Fruit fly (Drosophila melanogaster): Measurements from ENCODE around the gene CheB93a.
A peak's percentile ranks its signal among the peaks of the same experiment; 100 is the strongest.

CheB93a gene

DNA sequence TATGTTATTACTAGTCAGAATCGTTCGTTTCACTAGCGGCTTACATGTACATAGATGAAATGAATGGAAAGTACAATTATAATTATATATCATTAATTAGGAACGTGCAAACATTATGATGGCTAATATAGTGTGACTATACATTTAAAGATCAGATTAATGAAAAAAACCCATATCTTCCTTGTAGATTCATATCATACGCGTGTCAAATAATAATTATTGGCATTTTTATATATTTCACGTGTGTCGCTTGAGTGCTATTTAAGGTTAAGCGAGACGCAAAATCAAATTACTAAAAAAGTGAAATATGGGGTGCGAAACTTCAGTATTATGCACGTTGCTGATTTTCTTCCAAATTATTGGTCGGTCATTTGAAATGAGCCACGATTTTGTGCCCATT, at the start of gene CheB93a:
CheB93a (plus strand) TSS at position 301 of the 400 bp plus-strand sequence.
- TF ChIP-seq Dll (optimal IDR thresholded peaks at IDR 0.05), result no peak
- no peak for TF ChIP-seq psq (optimal IDR thresholded peaks at IDR 0.05)
- TF ChIP-seq CG8478 (optimal IDR thresholded peaks at IDR 0.05), result no peak
- no peak for TF ChIP-seq usp (GFP tag; optimal IDR thresholded peaks at IDR 0.05)
- no peak for TF ChIP-seq pan (optimal IDR thresholded peaks at IDR 0.05)
- TF ChIP-seq EcR (GFP tag; optimal IDR thresholded peaks at IDR 0.05), result no peak

DNA sequence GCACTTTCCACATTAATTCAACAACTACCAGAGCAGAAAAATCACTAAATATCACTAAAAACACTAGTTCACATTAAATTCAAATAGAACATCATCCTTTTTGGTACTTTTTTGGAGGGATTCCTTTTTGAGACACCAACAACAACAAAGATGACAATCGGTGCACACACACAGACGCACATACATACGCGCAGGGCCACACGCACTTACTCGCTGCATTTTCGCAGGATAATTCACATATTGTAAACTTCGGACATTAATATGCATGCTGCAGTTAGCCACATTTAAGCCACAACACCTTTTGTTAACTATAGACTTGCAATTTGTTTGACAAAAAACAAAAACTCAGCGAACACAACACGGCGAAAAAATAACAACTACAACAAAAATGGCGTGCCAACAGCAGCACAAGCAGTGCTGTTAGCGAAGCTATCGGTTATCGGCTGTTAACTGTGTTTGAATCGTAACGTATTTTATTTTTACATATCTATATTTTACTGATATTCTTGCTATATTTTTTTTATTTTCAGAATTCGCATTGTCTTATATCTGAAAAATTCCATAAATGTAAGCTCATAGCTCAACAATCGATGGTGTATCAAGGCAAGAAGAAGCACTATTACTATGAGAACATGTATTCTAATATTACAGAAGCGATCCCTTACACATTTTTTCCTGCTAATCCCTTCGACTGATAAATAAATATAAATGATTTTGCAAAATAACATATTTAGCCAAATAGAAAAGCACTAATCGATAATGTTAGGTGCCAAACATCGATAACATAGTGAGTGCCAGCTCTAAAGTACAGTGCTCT, 47.7 kb upstream of the CheB93a start:
- TF ChIP-seq psq (optimal IDR thresholded peaks at IDR 0.05), result no peak
- no peak for TF ChIP-seq EcR (GFP tag; optimal IDR thresholded peaks at IDR 0.05)
- TF ChIP-seq CG8478 (optimal IDR thresholded peaks at IDR 0.05), result no peak
- TF ChIP-seq Dll (optimal IDR thresholded peaks at IDR 0.05), result no peak
- no peak for TF ChIP-seq usp (GFP tag; optimal IDR thresholded peaks at IDR 0.05)
- no peak for TF ChIP-seq pan (optimal IDR thresholded peaks at IDR 0.05)

- no peak for TF ChIP-seq CG8478 (optimal IDR thresholded peaks at IDR 0.05)
- TF ChIP-seq pan (optimal IDR thresholded peaks at IDR 0.05), result no peak
- TF ChIP-seq psq (optimal IDR thresholded peaks at IDR 0.05), result no peak
- TF ChIP-seq usp (GFP tag; optimal IDR thresholded peaks at IDR 0.05), result no peak
- TF ChIP-seq Dll (optimal IDR thresholded peaks at IDR 0.05), result no peak
- TF ChIP-seq EcR (GFP tag; optimal IDR thresholded peaks at IDR 0.05), result no peak
Observed at dm6 chr3R:21360192-21360535, 47.1 kb upstream of the CheB93a start.

DNA sequence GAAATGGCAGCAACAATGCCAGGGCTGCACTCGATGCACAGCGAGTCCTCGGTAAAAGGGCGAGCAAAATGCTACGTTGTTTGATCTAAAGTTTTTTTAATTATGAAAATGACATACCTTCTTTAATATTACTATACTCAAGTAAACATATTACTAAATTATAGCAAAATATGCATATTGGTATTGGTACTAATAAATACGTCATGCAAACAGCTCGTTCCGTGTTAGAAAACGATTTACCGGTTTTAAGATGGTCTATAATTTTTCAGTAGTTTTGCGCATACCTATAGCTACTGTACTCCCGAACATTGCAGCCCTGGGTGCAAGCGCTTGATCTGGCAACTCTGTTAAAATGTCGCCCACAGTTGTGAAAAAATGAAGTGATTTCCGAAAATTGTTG, 42.0 kb upstream of the CheB93a start:
- TF ChIP-seq Dll (optimal IDR thresholded peaks at IDR 0.05), result no peak
- no peak for TF ChIP-seq pan (optimal IDR thresholded peaks at IDR 0.05)
- no peak for TF ChIP-seq CG8478 (optimal IDR thresholded peaks at IDR 0.05)
- no peak for TF ChIP-seq usp (GFP tag; optimal IDR thresholded peaks at IDR 0.05)
- TF ChIP-seq EcR (GFP tag; optimal IDR thresholded peaks at IDR 0.05), result no peak
- TF ChIP-seq psq (optimal IDR thresholded peaks at IDR 0.05), result no peak

dm6 chr3R:21368444-21368843, 38.8 kb upstream of the CheB93a start:
- TF ChIP-seq usp (GFP tag; optimal IDR thresholded peaks at IDR 0.05), result no peak
- TF ChIP-seq Dll (optimal IDR thresholded peaks at IDR 0.05), result no peak
- TF ChIP-seq CG8478 (optimal IDR thresholded peaks at IDR 0.05), result no peak
- no peak for TF ChIP-seq pan (optimal IDR thresholded peaks at IDR 0.05)
- TF ChIP-seq psq (optimal IDR thresholded peaks at IDR 0.05), result no peak

DNA sequence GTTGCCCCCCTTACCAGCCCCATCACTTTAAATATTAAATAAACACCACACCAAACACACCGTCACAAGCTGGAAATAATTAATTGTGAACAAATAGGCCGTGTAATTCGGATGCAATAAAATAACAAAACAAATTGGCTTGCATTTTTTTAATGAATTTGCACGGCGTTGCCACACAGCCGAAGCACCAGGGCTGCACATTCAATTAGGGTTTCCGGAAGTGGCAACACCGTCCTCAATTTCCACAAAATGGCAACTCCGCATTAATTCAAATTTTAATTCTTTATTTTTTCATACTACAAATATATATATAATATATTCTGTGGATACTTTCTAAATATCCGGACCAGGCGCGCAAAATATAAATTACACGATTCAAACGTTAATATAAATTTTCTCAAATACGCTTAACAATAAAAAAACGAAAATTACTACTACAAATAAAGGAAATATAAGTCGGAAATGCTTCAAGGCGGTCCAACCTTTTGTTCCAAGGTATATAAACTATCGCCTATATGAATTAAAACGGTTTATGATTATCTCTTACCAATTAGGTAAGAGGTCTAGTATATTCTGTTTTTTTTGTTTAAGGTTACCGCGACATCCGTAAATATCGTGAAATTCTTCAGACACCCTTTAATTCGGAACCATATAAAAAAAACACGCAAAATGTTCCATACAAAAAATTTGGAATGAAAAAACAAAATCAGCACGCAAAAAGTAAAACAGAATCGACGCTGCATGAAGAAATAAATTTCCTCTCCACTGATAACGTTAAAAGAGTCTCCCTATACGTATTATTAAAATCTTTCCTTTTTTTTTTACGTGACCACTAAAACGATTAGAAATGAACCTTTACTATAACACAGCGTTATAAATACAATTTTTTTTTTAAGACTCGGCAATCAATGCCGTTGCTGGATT, 33.6 kb upstream of the CheB93a start:
- peak; percentile 2 for TF ChIP-seq CG8478 (optimal IDR thresholded peaks at IDR 0.05)
- no peak for TF ChIP-seq EcR (GFP tag; optimal IDR thresholded peaks at IDR 0.05)

dm6 chr3R:21376331-21376761, 30.9 kb upstream of the CheB93a start:
- TF ChIP-seq pan (optimal IDR thresholded peaks at IDR 0.05) (no peak), Dll (optimal IDR thresholded peaks at IDR 0.05) (no peak), psq (optimal IDR thresholded peaks at IDR 0.05) (no peak), CG8478 (optimal IDR thresholded peaks at IDR 0.05) (peak; percentile 83)

- no peak for TF ChIP-seq psq (optimal IDR thresholded peaks at IDR 0.05)
- no peak for TF ChIP-seq usp (GFP tag; optimal IDR thresholded peaks at IDR 0.05)
Observed at dm6 chr3R:21376859-21377607, 30.2 kb upstream of the CheB93a start.

DNA sequence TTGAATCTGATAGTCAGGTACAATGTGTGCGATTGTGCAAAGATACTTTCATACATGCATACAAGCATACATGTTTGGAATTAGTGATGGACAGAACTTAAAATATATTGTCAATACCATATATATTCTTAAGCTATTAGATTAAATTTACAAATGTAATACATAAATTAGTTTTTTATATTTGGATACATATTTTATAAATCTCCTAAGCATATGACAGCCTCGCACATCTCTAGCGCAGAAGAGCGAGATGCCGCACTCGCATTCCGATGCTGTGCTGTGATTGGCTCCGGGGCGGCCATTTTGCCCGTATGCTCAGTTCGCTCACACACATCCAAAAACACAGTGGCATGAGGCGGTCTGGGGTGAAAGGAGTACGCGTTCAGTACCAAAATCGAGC, 28.6 kb upstream of the CheB93a start, which contains the start of gene tin:
tin (plus strand) TSS at position 383 of the 400 bp plus-strand sequence.
- TF ChIP-seq CG8478 (optimal IDR thresholded peaks at IDR 0.05), result no peak

- TF ChIP-seq EcR (GFP tag; optimal IDR thresholded peaks at IDR 0.05) (no peak), pan (optimal IDR thresholded peaks at IDR 0.05) (no peak)
Observed at dm6 chr3R:21379927-21380326, 27.3 kb upstream of the CheB93a start.

DNA sequence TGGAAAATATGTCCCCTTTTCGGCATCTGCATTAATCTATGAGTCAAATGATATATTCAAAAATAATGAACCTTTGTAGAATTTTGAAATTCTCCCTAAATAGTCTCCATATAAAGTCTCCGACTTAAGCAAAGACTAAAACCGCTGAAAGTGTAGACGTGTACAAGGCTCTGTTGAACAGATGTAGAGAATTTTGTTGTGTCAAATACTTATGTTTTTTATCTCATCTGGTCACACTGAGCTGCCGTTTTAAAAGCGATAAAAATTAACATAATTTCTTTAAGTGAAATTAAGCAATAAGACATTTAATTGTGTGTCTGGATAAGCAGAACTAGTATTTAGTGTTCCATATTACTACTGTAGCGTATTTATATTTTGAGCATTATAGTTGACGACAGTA, 21.1 kb upstream of the CheB93a start:
- TF ChIP-seq Dll (optimal IDR thresholded peaks at IDR 0.05) (no peak), EcR (GFP tag; optimal IDR thresholded peaks at IDR 0.05) (no peak), pan (optimal IDR thresholded peaks at IDR 0.05) (no peak), CG8478 (optimal IDR thresholded peaks at IDR 0.05) (no peak), psq (optimal IDR thresholded peaks at IDR 0.05) (no peak), usp (GFP tag; optimal IDR thresholded peaks at IDR 0.05) (no peak)

- TF ChIP-seq usp (GFP tag; optimal IDR thresholded peaks at IDR 0.05), result no peak
- TF ChIP-seq Dll (optimal IDR thresholded peaks at IDR 0.05), result no peak
- TF ChIP-seq EcR (GFP tag; optimal IDR thresholded peaks at IDR 0.05), result no peak
- no peak for TF ChIP-seq psq (optimal IDR thresholded peaks at IDR 0.05)
- no peak for TF ChIP-seq CG8478 (optimal IDR thresholded peaks at IDR 0.05)
- TF ChIP-seq pan (optimal IDR thresholded peaks at IDR 0.05), result no peak
Observed at dm6 chr3R:21387356-21387980, 19.8 kb upstream of the CheB93a start.
